Fruit fly (Drosophila melanogaster) whole organism, embryonic: ENCODE measurements around the gene Tasp1.

ENCODE experiments used
- Bgb ChIP-seq: fragments of 200-800 bp; sonication (Bioruptor generic); IDR thresholded peaks from 2 replicates; pipeline ENCODE4 v1.3.6; 2022; ENCODE audit warnings: missing biosample characterization, missing genetic modification characterization; ENCODE audit not compliant: partially characterized antibody
- Bteb2 ChIP-seq: fragments of 200-800 bp; sonication (Bioruptor generic); optimal IDR thresholded peaks from 2 replicates; lab custom pipeline; 2016; ENCODE audit warnings: missing biosample characterization, missing genetic modification characterization
- CG10565 ChIP-seq: fragments of 200-800 bp; sonication (Bioruptor generic); optimal IDR thresholded peaks from 3 replicates; lab custom pipeline; 2016; ENCODE audit warnings: missing biosample characterization, mild to moderate bottlenecking, missing genetic modification characterization
- CG12942 ChIP-seq: fragments of 200-800 bp; sonication (Bioruptor generic); optimal IDR thresholded peaks from 3 replicates; lab custom pipeline; 2016; ENCODE audit warnings: missing biosample characterization, missing genetic modification characterization
- CG15514 ChIP-seq: fragments of 200-800 bp; sonication (Bioruptor generic); optimal IDR thresholded peaks from 3 replicates; lab custom pipeline; 2017; ENCODE audit warnings: missing biosample characterization, missing genetic modification characterization, mild to moderate bottlenecking, moderate library complexity, missing genetic modification reagents
- CG1603 ChIP-seq: fragments of 200-800 bp; sonication (Bioruptor generic); optimal IDR thresholded peaks from 2 replicates; lab custom pipeline; 2019; ENCODE audit warnings: missing biosample characterization, mild to moderate bottlenecking, missing genetic modification characterization, moderate library complexity
- CG17612 ChIP-seq: fragments of 200-800 bp; sonication (Bioruptor generic); IDR thresholded peaks from 2 replicates; pipeline ENCODE4 v1.3.6; 2022; ENCODE audit warnings: missing biosample characterization, missing genetic modification characterization
- CG17912 ChIP-seq: fragments of 200-800 bp; sonication (Bioruptor generic); optimal IDR thresholded peaks from 2 replicates; lab custom pipeline; 2018; ENCODE audit warnings: missing biosample characterization, mild to moderate bottlenecking, missing genetic modification characterization
- CG1792 ChIP-seq: fragments of 200-800 bp; sonication (Bioruptor generic); optimal IDR thresholded peaks from 2 replicates; lab custom pipeline; 2016; ENCODE audit warnings: missing biosample characterization, missing genetic modification characterization
- CG2129 ChIP-seq: fragments of 200-800 bp; sonication (Bioruptor generic); IDR thresholded peaks from 2 replicates; pipeline ENCODE4 v1.3.6; 2022; ENCODE audit warnings: missing biosample characterization, missing genetic modification characterization; ENCODE audit not compliant: partially characterized antibody
- CG2712 ChIP-seq: fragments of 200-800 bp; optimal IDR thresholded peaks from 3 replicates; lab custom pipeline; 2019; ENCODE audit warnings: missing biosample characterization, mild to moderate bottlenecking, missing genetic modification characterization, moderate library complexity
- CG2889 ChIP-seq: fragments of 200-800 bp; sonication (Bioruptor generic); IDR thresholded peaks from 3 replicates; pipeline ENCODE4 v1.3.6; 2022; ENCODE audit warnings: missing biosample characterization, missing genetic modification characterization
- CG34224 ChIP-seq: fragments of 200-800 bp; sonication (Bioruptor generic); IDR thresholded peaks from 3 replicates; pipeline ENCODE4 v1.3.6; 2022; ENCODE audit warnings: missing biosample characterization, missing genetic modification characterization; ENCODE audit not compliant: partially characterized antibody
- CG34422 ChIP-seq: fragments of 200-800 bp; sonication (Bioruptor generic); IDR thresholded peaks from 3 replicates; pipeline ENCODE4 v1.3.6; 2022; ENCODE audit warnings: missing biosample characterization, missing genetic modification characterization
- CG3838 ChIP-seq: fragments of 200-800 bp; sonication (Bioruptor generic); optimal IDR thresholded peaks from 3 replicates; lab custom pipeline; 2016; ENCODE audit warnings: missing biosample characterization, missing genetic modification characterization
- CG4328 ChIP-seq: fragments of 200-800 bp; sonication (Bioruptor generic); optimal IDR thresholded peaks from 3 replicates; lab custom pipeline; 2017; ENCODE audit warnings: missing biosample characterization, missing genetic modification reagents, missing genetic modification characterization
- CG9437 ChIP-seq: fragments of 200-800 bp; sonication (Bioruptor generic); optimal IDR thresholded peaks from 2 replicates; lab custom pipeline; 2018; ENCODE audit warnings: missing biosample characterization, mild to moderate bottlenecking, missing genetic modification characterization
- CG9876 ChIP-seq: fragments of 200-800 bp; sonication (Bioruptor generic); optimal IDR thresholded peaks from 2 replicates; lab custom pipeline; 2016; ENCODE audit warnings: missing biosample characterization, missing genetic modification characterization
- CkIIα-i1 ChIP-seq: fragments of 200-800 bp; sonication (Bioruptor generic); IDR thresholded peaks from 2 replicates; pipeline ENCODE4 v1.3.6; 2022; ENCODE audit warnings: missing biosample characterization, missing genetic modification characterization
- CoRest ChIP-seq: fragments of 200-800 bp; sonication (Bioruptor generic); optimal IDR thresholded peaks from 3 replicates; lab custom pipeline; 2018; ENCODE audit warnings: missing biosample characterization, mild to moderate bottlenecking, missing genetic modification characterization, moderate library complexity
- HLH4C ChIP-seq: fragments of 200-800 bp; sonication (Bioruptor generic); IDR thresholded peaks from 3 replicates; pipeline ENCODE4 v1.3.6; 2022; ENCODE audit warnings: missing biosample characterization, missing genetic modification characterization; ENCODE audit not compliant: partially characterized antibody
- Hand ChIP-seq: fragments of 200-800 bp; sonication (Bioruptor generic); optimal IDR thresholded peaks from 2 replicates; lab custom pipeline; 2017; ENCODE audit warnings: mild to moderate bottlenecking, missing biosample characterization, missing genetic modification reagents, missing genetic modification characterization
- HmgZ ChIP-seq: fragments of 200-800 bp; sonication (Bioruptor generic); optimal IDR thresholded peaks from 2 replicates; lab custom pipeline; 2018; ENCODE audit warnings: missing biosample characterization, mild to moderate bottlenecking, missing genetic modification characterization
- MESR4 ChIP-seq: fragments of 200-800 bp; sonication (Bioruptor generic); optimal IDR thresholded peaks from 2 replicates; lab custom pipeline; 2018; ENCODE audit warnings: missing biosample characterization, mild to moderate bottlenecking, missing genetic modification characterization, moderate library complexity
- Sox100B ChIP-seq: fragments of 200-800 bp; sonication (Bioruptor generic); optimal IDR thresholded peaks from 3 replicates; lab custom pipeline; 2018; ENCODE audit warnings: missing biosample characterization, mild to moderate bottlenecking, missing genetic modification characterization
- Tbp ChIP-seq: fragments of >200 bp; optimal IDR thresholded peaks from 2 replicates; lab custom pipeline; 2018; ENCODE audit warnings: missing biosample characterization, missing genetic modification characterization
- Xrp1 ChIP-seq: fragments of 200-800 bp; sonication (Bioruptor generic); IDR thresholded peaks from 2 replicates; pipeline ENCODE4 v1.3.6; 2022; ENCODE audit warnings: missing biosample characterization, missing genetic modification characterization
- ac ChIP-seq: fragments of 200-800 bp; sonication (Bioruptor generic); optimal IDR thresholded peaks from 3 replicates; lab custom pipeline; 2017; ENCODE audit warnings: missing biosample characterization, mild to moderate bottlenecking, missing genetic modification characterization
- aop ChIP-seq: fragments of 200-800 bp; sonication (Bioruptor generic); IDR thresholded peaks from 2 replicates; pipeline ENCODE4 v1.3.6; 2022; ENCODE audit warnings: missing biosample characterization, missing genetic modification characterization
- az2 ChIP-seq: fragments of 200-800 bp; sonication (Bioruptor generic); optimal IDR thresholded peaks from 3 replicates; lab custom pipeline; 2016; ENCODE audit warnings: missing biosample characterization, missing genetic modification characterization
- bbx ChIP-seq: fragments of 200-800 bp; sonication (Bioruptor generic); IDR thresholded peaks from 2 replicates; pipeline ENCODE4 v1.3.6; 2022; ENCODE audit warnings: missing biosample characterization, missing genetic modification characterization; ENCODE audit not compliant: partially characterized antibody
- cg ChIP-seq: fragments of 200-800 bp; sonication (Bioruptor generic); optimal IDR thresholded peaks from 3 replicates; lab custom pipeline; 2019; ENCODE audit warnings: missing biosample characterization, mild to moderate bottlenecking, missing genetic modification characterization, moderate library complexity
- chm ChIP-seq: fragments of 200-800 bp; sonication (Bioruptor generic); IDR thresholded peaks from 2 replicates; pipeline ENCODE4 v1.3.6; 2022; ENCODE audit warnings: missing biosample characterization, missing genetic modification characterization
- crc ChIP-seq: fragments of 200-800 bp; sonication (Bioruptor generic); optimal IDR thresholded peaks from 2 replicates; lab custom pipeline; 2016; ENCODE audit warnings: missing biosample characterization, missing genetic modification characterization
- emc ChIP-seq: fragments of 200-800 bp; sonication (Bioruptor generic); optimal IDR thresholded peaks from 2 replicates; lab custom pipeline; 2016; ENCODE audit warnings: missing biosample characterization, missing genetic modification characterization
- eve ChIP-seq, 2 experiments: fragments of >200 bp; optimal IDR thresholded peaks; 2 replicates each; lab custom pipeline; 2017; ENCODE audit warnings: missing biosample characterization in 2 of 2, missing genetic modification characterization in 2 of 2
- grn ChIP-seq: fragments of 200-800 bp; sonication (Bioruptor generic); optimal IDR thresholded peaks from 3 replicates; lab custom pipeline; 2017; ENCODE audit warnings: missing biosample characterization, missing genetic modification characterization
- gro ChIP-seq: fragments of 200-800 bp; sonication (Bioruptor generic); optimal IDR thresholded peaks from 2 replicates; lab custom pipeline; 2016; ENCODE audit warnings: missing biosample characterization, missing genetic modification characterization
- gsb-n ChIP-seq: fragments of 200-800 bp; sonication (Bioruptor generic); optimal IDR thresholded peaks from 3 replicates; lab custom pipeline; 2018; ENCODE audit warnings: missing biosample characterization, mild to moderate bottlenecking, missing genetic modification characterization
- lbe ChIP-seq: fragments of 200-800 bp; sonication (Bioruptor generic); optimal IDR thresholded peaks from 2 replicates; lab custom pipeline; 2016; ENCODE audit warnings: missing biosample characterization, mild to moderate bottlenecking, missing genetic modification characterization
- luna ChIP-seq: fragments of 200-800 bp; sonication (Bioruptor generic); optimal IDR thresholded peaks from 2 replicates; lab custom pipeline; 2016; ENCODE audit warnings: missing biosample characterization, missing genetic modification characterization
- pan ChIP-seq, 4 experiments: fragments of >200 bp in 3 of 4; fragments of 200-800 bp in 1 of 4; sonication (Bioruptor generic) in 1 of 4; optimal IDR thresholded peaks in 3 of 4; IDR thresholded peaks in 1 of 4; 2 replicates each; pipeline versions ENCODE4 v1.3.6 to Lab custom; 2017 to 2022; ENCODE audit warnings: missing biosample characterization in 2 of 4, missing genetic modification characterization in 2 of 4, mixed read lengths in 1 of 4
- repo ChIP-seq: fragments of 200-800 bp; sonication (Bioruptor generic); optimal IDR thresholded peaks from 2 replicates; lab custom pipeline; 2016; ENCODE audit warnings: missing biosample characterization, missing genetic modification characterization
- seq ChIP-seq: fragments of 200-800 bp; sonication (Bioruptor generic); IDR thresholded peaks from 2 replicates; pipeline ENCODE4 v1.3.6; 2022; ENCODE audit warnings: missing biosample characterization, missing genetic modification characterization
- sima ChIP-seq: fragments of 200-800 bp; sonication (Bioruptor generic); optimal IDR thresholded peaks from 2 replicates; lab custom pipeline; 2016; ENCODE audit warnings: missing biosample characterization, missing genetic modification characterization
- yki ChIP-seq: fragments of >200 bp; optimal IDR thresholded peaks from 3 replicates; lab custom pipeline; 2018

The Tasp1 gene

dm6 chr3L:16121791-16122190 is 34.5 kb upstream of the Tasp1 start, which contains the start of gene Strump (continued):
- TF ChIP-seq lbe (peak; percentile 42), bbx (GFP tag; lab: Robert Waterston, UW) (peak; percentile 47)
- TF ChIP-seq, all 482 proteins: peak for 24

- peak; percentile 77 for TF ChIP-seq crc (GFP tag; lab: Kevin White, UChicago)
- TF ChIP-seq MESR4 (GFP tag; lab: Kevin White, UChicago), result peak; percentile 73
- no peak for TF ChIP-seq CG17912 (GFP tag; lab: Kevin White, UChicago)
- peak; percentile 89 for TF ChIP-seq CG4328 (GFP tag; lab: Kevin White, UChicago)
- TF ChIP-seq CoRest, result peak; percentile 81
- peak; percentile 80 for TF ChIP-seq bbx (GFP tag; lab: Robert Waterston, UW)
- TF ChIP-seq CG34422, result peak; percentile 76
- TF ChIP-seq CG9437, result peak; percentile 63
- TF ChIP-seq CG12942 (GFP tag; lab: Kevin White, UChicago), result peak; percentile 76
- peak; percentile 65 for TF ChIP-seq HLH4C
- TF ChIP-seq CG2889 (GFP tag; lab: Robert Waterston, UW), result no peak
- no peak for TF ChIP-seq CkIIα-i1
- TF ChIP-seq yki (lab: Kevin White, UChicago), result no peak
- peak; percentile 38; the same call in 1 of the 2 replicates for TF ChIP-seq CG2129
- peak; percentile 83 for TF ChIP-seq seq (GFP tag; lab: Robert Waterston, UW)
- TF ChIP-seq pan (optimal IDR thresholded peaks at IDR 0.05; lab: Kevin White, UChicago), result no peak
- TF ChIP-seq pan (GFP tag; optimal IDR thresholded peaks at IDR 0.05 in 1 of 2, IDR thresholded peaks at IDR 0.05 in 1 of 2), result peak in 1 of 2 experiments; percentile 81
- TF ChIP-seq emc (GFP tag; lab: Kevin White, UChicago), result peak; percentile 76
- peak; percentile 87 for TF ChIP-seq CG1603
- TF ChIP-seq gro (GFP tag; lab: Kevin White, UChicago), result peak; percentile 88
- no peak for TF ChIP-seq eve (GFP tag; optimal IDR thresholded peaks at IDR 0.05; lab: Kevin White, UChicago)
- peak; percentile 89 for TF ChIP-seq CG15514 (GFP tag; lab: Kevin White, UChicago)
- peak; percentile 39 for TF ChIP-seq CG10565 (GFP tag; lab: Kevin White, UChicago)
- TF ChIP-seq aop (GFP tag; lab: Robert Waterston, UW), result no peak
- peak; percentile 50 for TF ChIP-seq CG9876
- TF ChIP-seq az2 (GFP tag; lab: Kevin White, UChicago), result peak; percentile 70
- peak; percentile 79 for TF ChIP-seq luna (GFP tag; lab: Kevin White, UChicago)
- TF ChIP-seq Tbp, result no peak
- TF ChIP-seq CG3838 (GFP tag; lab: Kevin White, UChicago), result peak; percentile 46
- no peak for TF ChIP-seq grn (GFP tag; lab: Kevin White, UChicago)
- TF ChIP-seq ac (GFP tag; lab: Kevin White, UChicago), result no peak
- TF ChIP-seq HmgZ, result peak; percentile 92
- TF ChIP-seq sima, result peak; percentile 5
- TF ChIP-seq CG2712 (tag; lab: Kevin White, UChicago), result peak; percentile 84
- peak; percentile 73 for TF ChIP-seq Bteb2
- peak; percentile 88 for TF ChIP-seq Bgb
- TF ChIP-seq Sox100B (GFP tag; lab: Kevin White, UChicago), result no peak
- TF ChIP-seq lbe, result peak; percentile 94
- peak; percentile 58 for TF ChIP-seq repo (GFP tag; lab: Kevin White, UChicago)
- peak; percentile 88 for TF ChIP-seq chm (GFP tag; lab: Robert Waterston, UW)
- TF ChIP-seq Xrp1, result peak; percentile 84
- no peak for TF ChIP-seq CG17612 (GFP tag; lab: Robert Waterston, UW)
- TF ChIP-seq cg (GFP tag; lab: Kevin White, UChicago), result peak; percentile 81
- peak; percentile 86 for TF ChIP-seq CG1792 (GFP tag; lab: Kevin White, UChicago)
- peak; percentile 53 for TF ChIP-seq CG34224 (GFP tag; lab: Robert Waterston, UW)
- no peak for TF ChIP-seq gsb-n (tag; lab: Kevin White, UChicago)
- peak; percentile 78 for TF ChIP-seq Hand
Observed at dm6 chr3L:16113607-16114337, 26.4 kb upstream of the Tasp1 start.
